Fruit fly (Drosophila melanogaster) whole organism, embryonic: ENCODE results near the gene Mpcp2.

ENCODE experiments used
- NC2α ChIP-seq: fragments of 200-800 bp; sonication (Bioruptor generic); optimal IDR thresholded peaks from 2 replicates; lab custom pipeline; 2016; ENCODE audit warnings: missing biosample characterization, missing genetic modification characterization
- exex ChIP-seq: fragments of 200-800 bp; sonication (Bioruptor generic); optimal IDR thresholded peaks from 4 replicates; lab custom pipeline; 2018; ENCODE audit warnings: missing biosample characterization, mild to moderate bottlenecking, missing genetic modification characterization, moderate library complexity
- run ChIP-seq: fragments of 200-800 bp; sonication (Bioruptor generic); optimal IDR thresholded peaks from 3 replicates; lab custom pipeline; 2018; ENCODE audit warnings: missing biosample characterization, mild to moderate bottlenecking, missing genetic modification characterization

- TF ChIP-seq exex (tag; lab: Kevin White, UChicago) (no peak), run (tag; lab: Kevin White, UChicago) (no peak), NC2α (GFP tag; lab: Kevin White, UChicago) (no peak)
These were observed 42.8 kb downstream of the Mpcp2 start for dm6 chr3L:14580294-14580693.
